Worm (Caenorhabditis elegans): ENCODE measurements around the gene nspc-18.
"Not testable (repeated sequence)": the region's sequence is repeated elsewhere in the genome, so short reads cannot be mapped to it uniquely, and the experiment has no call there.

Gene nspc-18

ce11 chrX:14556403-14556802, 28.9 kb upstream of the nspc-18 start:
- TF ChIP-seq unc-62 (GFP tag; optimal IDR thresholded peaks at IDR 0.05) = no peak

- TF ChIP-seq unc-62 (GFP tag; optimal IDR thresholded peaks at IDR 0.05) = no peak
These were observed 22.3 kb upstream of the nspc-18 start, which contains the start of gene ram-5 for ce11 chrX:14549709-14550199. Gene ram-5 (plus strand): TSS chrX:14550149.

ce11 chrX:14545543-14545942, 18.1 kb upstream of the nspc-18 start, which contains the start of gene enri-2:
Gene enri-2 (plus strand): TSS chrX:14545843.
- no peak for TF ChIP-seq unc-62 (GFP tag; optimal IDR thresholded peaks at IDR 0.05)

ce11 chrX:14543224-14543623, 15.8 kb upstream of the nspc-18 start, which contains the start of gene T24C2.3:
Gene T24C2.3 (plus strand): TSS chrX:14543524.
- no peak for TF ChIP-seq unc-62 (GFP tag; optimal IDR thresholded peaks at IDR 0.05)

- TF ChIP-seq unc-62 (GFP tag; optimal IDR thresholded peaks at IDR 0.05) = no peak
These were observed 14.5 kb upstream of the nspc-18 start, which contains the start of gene fbxa-81 for ce11 chrX:14541992-14542391. Gene fbxa-81 (minus strand): TSS chrX:14542092.

ce11 chrX:14539468-14539867, 12.0 kb upstream of the nspc-18 start:
- TF ChIP-seq unc-62 (GFP tag; optimal IDR thresholded peaks at IDR 0.05) = no peak

ce11 chrX:14537625-14538024, 10.2 kb upstream of the nspc-18 start:
- no peak for TF ChIP-seq unc-62 (GFP tag; optimal IDR thresholded peaks at IDR 0.05)

- no peak for TF ChIP-seq unc-62 (GFP tag; optimal IDR thresholded peaks at IDR 0.05)
These were observed 8.5 kb upstream of the nspc-18 start for ce11 chrX:14535913-14536312.

- TF ChIP-seq unc-62 (GFP tag; optimal IDR thresholded peaks at IDR 0.05) = no peak
These were observed 7.1 kb upstream of the nspc-18 start for ce11 chrX:14534596-14534995.

ce11 chrX:14534117-14534516, 6.7 kb upstream of the nspc-18 start, which contains the start of gene T24C2.5:
Gene T24C2.5 (plus strand): TSS chrX:14534417.
- no peak for TF ChIP-seq unc-62 (GFP tag; optimal IDR thresholded peaks at IDR 0.05)

ce11 chrX:14530107-14530506, 2.6 kb upstream of the nspc-18 start, which contains the start of gene nspc-20:
Gene nspc-20 (minus strand): TSS chrX:14530207.
- no peak for TF ChIP-seq unc-62 (GFP tag; optimal IDR thresholded peaks at IDR 0.05)

ce11 chrX:14528399-14528798, 940 bp upstream of the nspc-18 start, which contains the start of gene nspc-19:
Gene nspc-19 (plus strand): TSS chrX:14528699.
- not testable (repeated sequence) for TF ChIP-seq unc-62 (GFP tag; optimal IDR thresholded peaks at IDR 0.05)

ce11 chrX:14525325-14526305, 1.8 kb downstream of the nspc-18 start:
- TF ChIP-seq unc-62 (GFP tag; optimal IDR thresholded peaks at IDR 0.05) = peak; percentile 76

- not testable (repeated sequence) for TF ChIP-seq unc-62 (GFP tag; optimal IDR thresholded peaks at IDR 0.05)
These were observed 2.5 kb downstream of the nspc-18 start, which contains the start of gene nspc-17 for ce11 chrX:14525081-14525324. Gene nspc-17 (minus strand): TSS chrX:14525181.

ce11 chrX:14523275-14523674, 4.2 kb downstream of the nspc-18 start, which contains the start of gene nspc-16:
Gene nspc-16 (plus strand): TSS chrX:14523575.
- TF ChIP-seq unc-62 (GFP tag; optimal IDR thresholded peaks at IDR 0.05) = no peak

- no peak for TF ChIP-seq unc-62 (GFP tag; optimal IDR thresholded peaks at IDR 0.05)
These were observed 7.0 kb downstream of the nspc-18 start, which contains the start of gene D1025.1 for ce11 chrX:14520463-14520862. Gene D1025.1 (plus strand): TSS chrX:14520763.

ce11 chrX:14517842-14518241, 9.6 kb downstream of the nspc-18 start:
- TF ChIP-seq unc-62 (GFP tag; optimal IDR thresholded peaks at IDR 0.05) = no peak

Measured in whole organism, dauer.